Worm (Caenorhabditis elegans): Measurements from ENCODE around the gene pals-22.

- TF ChIP-seq unc-39 (tag; optimal IDR thresholded peaks at IDR 0.05) (no peak), ztf-11 (tag; optimal IDR thresholded peaks at IDR 0.05) (no peak), nhr-76 (tag; optimal IDR thresholded peaks at IDR 0.05) (no peak), zip-8 (tag; optimal IDR thresholded peaks at IDR 0.05) (no peak), nhr-28 (tag; optimal IDR thresholded peaks at IDR 0.05) (no peak), lsy-2 (tag; optimal IDR thresholded peaks at IDR 0.05) (no peak), ces-1 (GFP tag; optimal IDR thresholded peaks at IDR 0.05) (no peak), elt-1 (tag; optimal IDR thresholded peaks at IDR 0.05; ENCODE audit: borderline replicate concordance, insufficient read depth) (no peak), nhr-12 (tag; optimal IDR thresholded peaks at IDR 0.05) (no peak)
Measured at ce11 chrIII:164775-165174, 32.6 kb downstream of the pals-22 start, which contains the start of gene F40G9.8.
